Worm (Caenorhabditis elegans): Measurements from ENCODE around the gene T24H10.4.

T24H10.4 gene

ce11 chrII:9086308-9086707 lies 23.0 kb upstream of the T24H10.4 start, which contains the start of gene hlh-3:
Gene hlh-3 (plus strand): TSS chrII:9086608.
- no peak for TF ChIP-seq fkh-6 (tag; optimal IDR thresholded peaks at IDR 0.05)
- TF ChIP-seq ceh-9 (tag; optimal IDR thresholded peaks at IDR 0.05) = no peak
- TF ChIP-seq eyg-1 (tag; optimal IDR thresholded peaks at IDR 0.05) = no peak
- TF ChIP-seq ref-2 (tag; optimal IDR thresholded peaks at IDR 0.05) = no peak
- no peak for TF ChIP-seq K09A11.1 (tag; optimal IDR thresholded peaks at IDR 0.05; ENCODE audit: insufficient read depth)
- TF ChIP-seq npax-4 (tag; optimal IDR thresholded peaks at IDR 0.05) = no peak
- no peak for TF ChIP-seq ceh-24 (tag; optimal IDR thresholded peaks at IDR 0.05)
- TF ChIP-seq madf-2 (tag; optimal IDR thresholded peaks at IDR 0.05) = no peak
- no peak for TF ChIP-seq pha-4 (tag; optimal IDR thresholded peaks at IDR 0.05)
- TF ChIP-seq ceh-18 (tag; optimal IDR thresholded peaks at IDR 0.05) = no peak
- TF ChIP-seq ceh-2 (tag; optimal IDR thresholded peaks at IDR 0.05) = no peak
- no peak for TF ChIP-seq hlh-15 (tag; optimal IDR thresholded peaks at IDR 0.05)
- TF ChIP-seq pros-1 (tag; optimal IDR thresholded peaks at IDR 0.05) = no peak
- TF ChIP-seq hlh-8 (tag; optimal IDR thresholded peaks at IDR 0.05) = no peak
- TF ChIP-seq dve-1 (tag; optimal IDR thresholded peaks at IDR 0.05) = no peak
- TF ChIP-seq unc-3 (GFP tag; conservative IDR thresholded peaks at IDR 0.05) = no peak
- TF ChIP-seq unc-3 (tag; optimal IDR thresholded peaks at IDR 0.05) = no peak
- TF ChIP-seq pag-3 (tag; optimal IDR thresholded peaks at IDR 0.05; ENCODE audit: borderline replicate concordance) = no peak
- no peak for TF ChIP-seq hlh-13 (GFP tag; optimal IDR thresholded peaks at IDR 0.05)
- TF ChIP-seq ceh-45 (GFP tag; IDR thresholded peaks at IDR 0.05) = no peak
- TF ChIP-seq che-1 (tag; optimal IDR thresholded peaks at IDR 0.05) = no peak

- no peak for TF ChIP-seq fkh-10 (GFP tag; optimal IDR thresholded peaks at IDR 0.05)
- no peak for TF ChIP-seq nhr-11 (tag; optimal IDR thresholded peaks at IDR 0.05)
- TF ChIP-seq elt-2 (tag; optimal IDR thresholded peaks at IDR 0.05) = peak; percentile 42
- TF ChIP-seq ceh-14 (tag; optimal IDR thresholded peaks at IDR 0.05) = no peak
These were observed 16.4 kb upstream of the T24H10.4 start for ce11 chrII:9092910-9093309.

- TF ChIP-seq madf-2 (tag; optimal IDR thresholded peaks at IDR 0.05) = no peak
- no peak for TF ChIP-seq pha-4 (tag; optimal IDR thresholded peaks at IDR 0.05)
- no peak for TF ChIP-seq ceh-14 (tag; optimal IDR thresholded peaks at IDR 0.05)
These were observed 15.8 kb upstream of the T24H10.4 start, which contains the start of gene C07H4.1 for ce11 chrII:9093584-9093983. Gene C07H4.1 (minus strand): TSS chrII:9093684.

ce11 chrII:9094247-9094790 lies 15.0 kb upstream of the T24H10.4 start:
- TF ChIP-seq elt-2 (tag; optimal IDR thresholded peaks at IDR 0.05) (no peak), hlh-15 (tag; optimal IDR thresholded peaks at IDR 0.05) (no peak), ceh-19 (GFP tag; optimal IDR thresholded peaks at IDR 0.05) (no peak), C38D4.7 (GFP tag; optimal IDR thresholded peaks at IDR 0.05) (no peak), hlh-6 (tag; optimal IDR thresholded peaks at IDR 0.05) (no peak)

ce11 chrII:9097302-9097701 lies 12.0 kb upstream of the T24H10.4 start:
- TF ChIP-seq hlh-15 (tag; optimal IDR thresholded peaks at IDR 0.05) = no peak
- no peak for TF ChIP-seq pax-1 (tag; optimal IDR thresholded peaks at IDR 0.05)
- no peak for TF ChIP-seq syd-9 (tag; optimal IDR thresholded peaks at IDR 0.05)
- no peak for TF ChIP-seq gmeb-2 (tag; optimal IDR thresholded peaks at IDR 0.05)
- TF ChIP-seq unc-42 (tag; optimal IDR thresholded peaks at IDR 0.05) = no peak
- TF ChIP-seq nhr-232 (tag; optimal IDR thresholded peaks at IDR 0.05) = no peak
- no peak for TF ChIP-seq C08G9.2 (tag; optimal IDR thresholded peaks at IDR 0.05)
